Fruit fly (Drosophila melanogaster): ENCODE results near the gene CG11151.

Gene CG11151

dm6 chrX:13744599-13745052, 5.1 kb downstream of the CG11151 start, which contains the start of gene Grip91 (continued):
- TF ChIP-seq Gug (GFP tag; IDR thresholded peaks at IDR 0.05) (no peak), tx (GFP tag; optimal IDR thresholded peaks at IDR 0.05) (no peak), Poxn (GFP tag; IDR thresholded peaks at IDR 0.05) (no peak), Sry-δ (GFP tag; optimal IDR thresholded peaks at IDR 0.05) (peak; percentile 39), pfk (GFP tag; optimal IDR thresholded peaks at IDR 0.05) (no peak), inv (GFP tag; IDR thresholded peaks at IDR 0.05; ENCODE audit: partially characterized antibody) (0 out of 2 replicates have a peak, but pooled peaks have one; percentile 24), Ssrp (tag; optimal IDR thresholded peaks at IDR 0.05) (no peak), rib (GFP tag; IDR thresholded peaks at IDR 0.05) (no peak), CG7963 (GFP tag; IDR thresholded peaks at IDR 0.05; ENCODE audit: partially characterized antibody) (no peak), zf30C (GFP tag; optimal IDR thresholded peaks at IDR 0.05) (no peak), D (optimal IDR thresholded peaks at IDR 0.05) (no peak), D (GFP tag; optimal IDR thresholded peaks at IDR 0.05) (no peak), CG10959 (GFP tag; IDR thresholded peaks at IDR 0.05) (no peak), jing (GFP tag; optimal IDR thresholded peaks at IDR 0.05) (no peak), CG12104 (GFP tag; optimal IDR thresholded peaks at IDR 0.05) (no peak), TFAM (GFP tag; optimal IDR thresholded peaks at IDR 0.05) (no peak), ind (GFP tag; optimal IDR thresholded peaks at IDR 0.05) (no peak), CG2120 (GFP tag; optimal IDR thresholded peaks at IDR 0.05) (peak; percentile 8), Ada2b (GFP tag; IDR thresholded peaks at IDR 0.05) (no peak), kay (GFP tag; optimal IDR thresholded peaks at IDR 0.05) (no peak), Dll (GFP tag; IDR thresholded peaks at IDR 0.05; ENCODE audit: partially characterized antibody) (0 out of 4 replicates have a peak, but pooled peaks have one; percentile 38), en (GFP tag; optimal IDR thresholded peaks at IDR 0.05) (no peak), abd-A (tag; optimal IDR thresholded peaks at IDR 0.05) (no peak), Ptx1 (GFP tag; IDR thresholded peaks at IDR 0.05) (no peak), Hey (tag; optimal IDR thresholded peaks at IDR 0.05) (no peak), H2.0 (GFP tag; IDR thresholded peaks at IDR 0.05) (no peak), tll (GFP tag; optimal IDR thresholded peaks at IDR 0.05) (no peak), Atf3 (GFP tag; optimal IDR thresholded peaks at IDR 0.05) (no peak), esg (GFP tag; conservative IDR thresholded peaks at IDR 0.05) (no peak), E2f1 (GFP tag; IDR thresholded peaks at IDR 0.05) (no peak), chinmo (GFP tag; IDR thresholded peaks at IDR 0.05; ENCODE audit: partially characterized antibody) (0 out of 4 replicates have a peak, but pooled peaks have one; percentile 45), CG8281 (tag; optimal IDR thresholded peaks at IDR 0.05) (no peak), sna (GFP tag; IDR thresholded peaks at IDR 0.05; ENCODE audit: partially characterized antibody) (no peak), trh (GFP tag; optimal IDR thresholded peaks at IDR 0.05) (no peak), CG10267 (tag; optimal IDR thresholded peaks at IDR 0.05) (peak; percentile 18), al (GFP tag; IDR thresholded peaks at IDR 0.05) (no peak), bcd (GFP tag; optimal IDR thresholded peaks at IDR 0.05) (no peak), CG16779 (GFP tag; IDR thresholded peaks at IDR 0.05) (no peak), nmo (GFP tag; optimal IDR thresholded peaks at IDR 0.05) (peak; percentile 54), BEAF-32 (GFP tag; optimal IDR thresholded peaks at IDR 0.05) (peak; percentile 52), CG2889 (GFP tag; IDR thresholded peaks at IDR 0.05) (no peak), Hr51 (GFP tag; optimal IDR thresholded peaks at IDR 0.05) (no peak), sqz (GFP tag; optimal IDR thresholded peaks at IDR 0.05) (no peak), ase (GFP tag; IDR thresholded peaks at IDR 0.05) (no peak), knrl (GFP tag; IDR thresholded peaks at IDR 0.05; ENCODE audit: partially characterized antibody) (0 out of 3 replicates have a peak, but pooled peaks have one; percentile 50), CG11504 (tag; optimal IDR thresholded peaks at IDR 0.05) (peak; percentile 15), hth (optimal IDR thresholded peaks at IDR 0.05) (no peak), gcm (GFP tag; optimal IDR thresholded peaks at IDR 0.05) (no peak), Dp (GFP tag; optimal IDR thresholded peaks at IDR 0.05) (peak; percentile 66), CG32532 (GFP tag; IDR thresholded peaks at IDR 0.05) (no peak), Ets97D (GFP tag; optimal IDR thresholded peaks at IDR 0.05) (peak; percentile 67)
